Worm (Caenorhabditis elegans) whole organism, midembryonic: ENCODE data around the gene mans-3.

Experiments
- T22C8.4 ChIP-seq: fragments of 200-800 bp; sonication (Bioruptor generic); IDR thresholded peaks from 2 replicates; pipeline ENCODE4 v1.3.6; 2022; ENCODE audit warnings: missing genetic modification characterization, missing compliant biosample characterization
- cog-1 ChIP-seq: sonication (generic microtip); optimal IDR thresholded peaks from 2 replicates; lab custom pipeline; 2016; ENCODE audit warnings: missing genetic modification characterization, missing compliant biosample characterization
- flt-1 ChIP-seq: fragments of 200-800 bp; sonication (Bioruptor generic); IDR thresholded peaks from 2 replicates; pipeline ENCODE4 v1.3.6; 2022; ENCODE audit warnings: missing genetic modification characterization, missing compliant biosample characterization
- klf-2 ChIP-seq: fragments of 200-800 bp; sonication (Bioruptor generic); conservative IDR thresholded peaks from 2 replicates; pipeline ENCODE4 v1.3.6; 2022; ENCODE audit warnings: missing genetic modification reagents, missing genetic modification characterization, missing compliant biosample characterization
- med-1 ChIP-seq: sonication (generic microtip); optimal IDR thresholded peaks from 2 replicates; lab custom pipeline; 2017; ENCODE audit warnings: missing genetic modification characterization, mild to moderate bottlenecking, missing compliant biosample characterization, antibody characterized with exemption, missing genetic modification reagents; ENCODE audit not compliant: insufficient read depth
- ref-1 ChIP-seq: fragments of 200-800 bp; sonication (Bioruptor generic); conservative IDR thresholded peaks from 2 replicates; pipeline ENCODE4 v1.3.6; 2022; ENCODE audit warnings: missing genetic modification reagents, missing genetic modification characterization, missing compliant biosample characterization
- tab-1 ChIP-seq: fragments of 200-800 bp; sonication (Bioruptor generic); IDR thresholded peaks from 2 replicates; pipeline ENCODE4 v1.3.6; 2022; ENCODE audit warnings: missing genetic modification characterization, missing compliant biosample characterization
- ztf-23 ChIP-seq: fragments of 200-800 bp; sonication (Bioruptor generic); IDR thresholded peaks from 2 replicates; pipeline ENCODE4 v1.3.6; 2022; ENCODE audit warnings: missing genetic modification reagents, missing genetic modification characterization, missing compliant biosample characterization
- ztf-29 ChIP-seq: fragments of 200-800 bp; sonication (Bioruptor generic); IDR thresholded peaks from 2 replicates; pipeline ENCODE4 v1.3.6; 2022; ENCODE audit warnings: missing genetic modification reagents, missing genetic modification characterization, missing compliant biosample characterization

mans-3 gene

ce11 chrX:5165037-5165436, at the start of gene mans-3:
TSS of gene mans-3 (plus strand) at chrX:5165395.
- 0 out of 2 replicates have a peak, but pooled peaks have one; percentile 51 for TF ChIP-seq ref-1 (GFP tag; lab: Robert Waterston, UW)
- TF ChIP-seq tab-1 (GFP tag; lab: Robert Waterston, UW) = no peak
- TF ChIP-seq flt-1 (GFP tag; lab: Robert Waterston, UW) = peak; percentile 75
- TF ChIP-seq cog-1 (tag; lab: Kevin White, UChicago) = peak; percentile 82
- no peak for TF ChIP-seq T22C8.4 (GFP tag; lab: Robert Waterston, UW)
- peak; percentile 84 for TF ChIP-seq ztf-23 (GFP tag; lab: Robert Waterston, UW)
- peak; percentile 33; the same call in 1 of the 2 replicates for TF ChIP-seq klf-2 (GFP tag; lab: Robert Waterston, UW)
- TF ChIP-seq ztf-29 (GFP tag; lab: Robert Waterston, UW) = 0 out of 2 replicates have a peak, but pooled peaks have one; percentile 44
- no peak for TF ChIP-seq med-1 (GFP tag; lab: Kevin White, UChicago)

ce11 chrX:5115511-5115910, 49.7 kb upstream of the mans-3 start:
- TF ChIP-seq flt-1 (GFP tag; lab: Robert Waterston, UW) = no peak
- TF ChIP-seq ztf-23 (GFP tag; lab: Robert Waterston, UW) = no peak
- TF ChIP-seq cog-1 (tag; lab: Kevin White, UChicago) = no peak
- no peak for TF ChIP-seq tab-1 (GFP tag; lab: Robert Waterston, UW)
- TF ChIP-seq ref-1 (GFP tag; lab: Robert Waterston, UW) = no peak
- no peak for TF ChIP-seq med-1 (GFP tag; lab: Kevin White, UChicago)
- no peak for TF ChIP-seq T22C8.4 (GFP tag; lab: Robert Waterston, UW)
- TF ChIP-seq ztf-29 (GFP tag; lab: Robert Waterston, UW) = no peak
- TF ChIP-seq klf-2 (GFP tag; lab: Robert Waterston, UW) = no peak

ce11 chrX:5116180-5116579, 49.0 kb upstream of the mans-3 start:
- no peak for TF ChIP-seq med-1 (GFP tag; lab: Kevin White, UChicago)
- no peak for TF ChIP-seq flt-1 (GFP tag; lab: Robert Waterston, UW)
- no peak for TF ChIP-seq tab-1 (GFP tag; lab: Robert Waterston, UW)
- TF ChIP-seq cog-1 (tag; lab: Kevin White, UChicago) = no peak
- no peak for TF ChIP-seq ztf-29 (GFP tag; lab: Robert Waterston, UW)
- no peak for TF ChIP-seq ref-1 (GFP tag; lab: Robert Waterston, UW)
- no peak for TF ChIP-seq T22C8.4 (GFP tag; lab: Robert Waterston, UW)
- TF ChIP-seq klf-2 (GFP tag; lab: Robert Waterston, UW) = no peak
- TF ChIP-seq ztf-23 (GFP tag; lab: Robert Waterston, UW) = no peak

DNA sequence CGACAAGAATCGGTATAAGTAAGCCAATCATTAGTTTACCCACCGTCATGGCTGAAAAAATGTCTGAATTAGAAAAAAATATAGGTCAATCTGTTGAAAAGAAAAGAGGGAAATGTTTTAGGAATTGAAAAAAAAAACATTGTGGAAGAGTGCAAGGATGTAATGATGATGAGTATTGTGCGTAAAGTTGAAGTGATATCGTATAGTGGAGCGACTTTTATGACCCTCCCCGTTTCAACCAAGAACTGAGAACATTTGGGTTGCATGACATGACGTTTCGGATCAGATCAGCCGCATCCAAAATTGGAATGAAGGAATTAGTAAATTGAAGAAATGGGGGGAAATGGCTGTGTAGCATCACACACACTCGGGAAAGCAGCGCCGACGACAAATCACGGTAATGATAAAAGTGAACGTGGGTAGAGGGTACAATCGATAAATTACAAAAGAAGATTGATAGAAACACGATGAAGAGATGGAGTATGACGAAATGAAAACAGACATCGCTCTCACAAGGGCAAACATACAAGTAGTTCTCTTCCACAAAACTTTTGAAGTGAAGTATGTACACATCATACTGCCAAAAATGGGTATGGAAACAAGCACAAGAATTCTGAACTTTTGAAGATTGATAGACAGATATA, 48.3 kb upstream of the mans-3 start, which contains the start of gene apl-1:
Gene apl-1 (minus strand): TSS at position 51 of the 644 bp plus-strand sequence.
- no peak for TF ChIP-seq klf-2 (GFP tag; lab: Robert Waterston, UW)
- no peak for TF ChIP-seq ztf-29 (GFP tag; lab: Robert Waterston, UW)
- no peak for TF ChIP-seq tab-1 (GFP tag; lab: Robert Waterston, UW)
- no peak for TF ChIP-seq flt-1 (GFP tag; lab: Robert Waterston, UW)
- no peak for TF ChIP-seq med-1 (GFP tag; lab: Kevin White, UChicago)
- no peak for TF ChIP-seq ref-1 (GFP tag; lab: Robert Waterston, UW)
- TF ChIP-seq cog-1 (tag; lab: Kevin White, UChicago) = no peak
- no peak for TF ChIP-seq ztf-23 (GFP tag; lab: Robert Waterston, UW)
- no peak for TF ChIP-seq T22C8.4 (GFP tag; lab: Robert Waterston, UW)

- TF ChIP-seq tab-1 (GFP tag; lab: Robert Waterston, UW) (no peak), T22C8.4 (GFP tag; lab: Robert Waterston, UW) (no peak), ztf-29 (GFP tag; lab: Robert Waterston, UW) (no peak), flt-1 (GFP tag; lab: Robert Waterston, UW) (no peak), ref-1 (GFP tag; lab: Robert Waterston, UW) (no peak), cog-1 (tag; lab: Kevin White, UChicago) (no peak), med-1 (GFP tag; lab: Kevin White, UChicago) (no peak), ztf-23 (GFP tag; lab: Robert Waterston, UW) (no peak), klf-2 (GFP tag; lab: Robert Waterston, UW) (no peak)
These were observed 47.6 kb upstream of the mans-3 start for ce11 chrX:5117571-5117970.

DNA sequence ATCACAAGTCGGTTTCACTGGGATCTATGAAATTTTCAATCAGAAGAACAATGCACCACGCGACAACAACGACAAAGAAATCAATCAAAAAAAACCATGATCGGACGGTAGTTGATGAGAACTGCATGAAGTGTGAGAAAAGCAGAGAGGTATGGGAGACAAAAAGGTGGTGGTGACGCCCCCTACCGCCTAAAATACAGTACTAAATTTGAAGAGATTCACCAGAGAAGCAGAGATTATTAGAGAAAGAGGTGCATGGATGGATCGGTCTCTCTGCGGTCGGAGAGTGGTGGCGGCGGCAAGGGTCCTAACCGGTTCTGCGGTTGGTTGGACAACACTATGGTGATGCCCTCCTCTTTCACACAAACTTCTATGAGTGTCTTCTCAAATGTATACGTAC, 45.9 kb upstream of the mans-3 start:
- TF ChIP-seq klf-2 (GFP tag; lab: Robert Waterston, UW) (no peak), flt-1 (GFP tag; lab: Robert Waterston, UW) (0 out of 2 replicates have a peak, but pooled peaks have one; percentile 16), ref-1 (GFP tag; lab: Robert Waterston, UW) (no peak), tab-1 (GFP tag; lab: Robert Waterston, UW) (no peak)

- no peak for TF ChIP-seq klf-2 (GFP tag; lab: Robert Waterston, UW)
- TF ChIP-seq tab-1 (GFP tag; lab: Robert Waterston, UW) = no peak
- no peak for TF ChIP-seq med-1 (GFP tag; lab: Kevin White, UChicago)
- TF ChIP-seq T22C8.4 (GFP tag; lab: Robert Waterston, UW) = no peak
- TF ChIP-seq flt-1 (GFP tag; lab: Robert Waterston, UW) = no peak
- no peak for TF ChIP-seq cog-1 (tag; lab: Kevin White, UChicago)
- no peak for TF ChIP-seq ref-1 (GFP tag; lab: Robert Waterston, UW)
- TF ChIP-seq ztf-29 (GFP tag; lab: Robert Waterston, UW) = no peak
- TF ChIP-seq ztf-23 (GFP tag; lab: Robert Waterston, UW) = no peak
These were observed 45.5 kb upstream of the mans-3 start for ce11 chrX:5119686-5120085.

ce11 chrX:5120196-5120595, 45.0 kb upstream of the mans-3 start:
- TF ChIP-seq med-1 (GFP tag; lab: Kevin White, UChicago) = no peak
- TF ChIP-seq klf-2 (GFP tag; lab: Robert Waterston, UW) = no peak
- TF ChIP-seq tab-1 (GFP tag; lab: Robert Waterston, UW) = no peak
- TF ChIP-seq T22C8.4 (GFP tag; lab: Robert Waterston, UW) = no peak
- no peak for TF ChIP-seq cog-1 (tag; lab: Kevin White, UChicago)
- no peak for TF ChIP-seq ztf-23 (GFP tag; lab: Robert Waterston, UW)
- TF ChIP-seq ref-1 (GFP tag; lab: Robert Waterston, UW) = no peak
- no peak for TF ChIP-seq flt-1 (GFP tag; lab: Robert Waterston, UW)
- no peak for TF ChIP-seq ztf-29 (GFP tag; lab: Robert Waterston, UW)
